Worm (Caenorhabditis elegans): ENCODE results near the gene K10G9.2.

The K10G9.2 gene

ce11 chrIII:10254583-10254982 lies 31.1 kb upstream of the K10G9.2 start, which contains the start of gene R01H10.4:
TSS of gene R01H10.4 (plus strand) at chrIII:10254818.
- no peak for TF ChIP-seq flt-1 (GFP tag; IDR thresholded peaks at IDR 0.05)
- no peak for TF ChIP-seq ztf-29 (GFP tag; IDR thresholded peaks at IDR 0.05)

- no peak for TF ChIP-seq klf-2 (GFP tag; conservative IDR thresholded peaks at IDR 0.05)
- TF ChIP-seq cog-1 (tag; optimal IDR thresholded peaks at IDR 0.05): no peak
- TF ChIP-seq ztf-23 (GFP tag; IDR thresholded peaks at IDR 0.05): no peak
- no peak for TF ChIP-seq tab-1 (GFP tag; IDR thresholded peaks at IDR 0.05)
- TF ChIP-seq ref-1 (GFP tag; conservative IDR thresholded peaks at IDR 0.05): no peak
- TF ChIP-seq med-1 (GFP tag; optimal IDR thresholded peaks at IDR 0.05; ENCODE audit: insufficient read depth): no peak
- no peak for TF ChIP-seq T22C8.4 (GFP tag; IDR thresholded peaks at IDR 0.05)
- TF ChIP-seq flt-1 (GFP tag; IDR thresholded peaks at IDR 0.05): no peak
- no peak for TF ChIP-seq ztf-29 (GFP tag; IDR thresholded peaks at IDR 0.05)
Measured at ce11 chrIII:10258641-10259040, 27.1 kb upstream of the K10G9.2 start, which contains the start of gene rip-1. TSS of gene rip-1 (minus strand) at chrIII:10258741.

ce11 chrIII:10261256-10261655 lies 24.5 kb upstream of the K10G9.2 start:
- TF ChIP-seq klf-2 (GFP tag; conservative IDR thresholded peaks at IDR 0.05) (no peak), ztf-23 (GFP tag; IDR thresholded peaks at IDR 0.05) (no peak), flt-1 (GFP tag; IDR thresholded peaks at IDR 0.05) (no peak)

- TF ChIP-seq T22C8.4 (GFP tag; IDR thresholded peaks at IDR 0.05) (no peak), ztf-29 (GFP tag; IDR thresholded peaks at IDR 0.05) (no peak), ref-1 (GFP tag; conservative IDR thresholded peaks at IDR 0.05) (no peak), cog-1 (tag; optimal IDR thresholded peaks at IDR 0.05) (no peak), flt-1 (GFP tag; IDR thresholded peaks at IDR 0.05) (no peak), ztf-23 (GFP tag; IDR thresholded peaks at IDR 0.05) (no peak)
Measured at ce11 chrIII:10261682-10262081, 24.0 kb upstream of the K10G9.2 start, which contains the start of gene bbs-5. TSS of gene bbs-5 (minus strand) at chrIII:10261782.

- 0 out of 2 replicates have a peak, but pooled peaks have one; percentile 11 for TF ChIP-seq T22C8.4 (GFP tag; IDR thresholded peaks at IDR 0.05)
Measured at ce11 chrIII:10266824-10267223, 18.9 kb upstream of the K10G9.2 start, which contains the start of gene inpp-4B. TSS of gene inpp-4B (minus strand) at chrIII:10266877.

- TF ChIP-seq ztf-23 (GFP tag; IDR thresholded peaks at IDR 0.05): peak; percentile 91
- peak; percentile 54; the same call in 1 of the 2 replicates for TF ChIP-seq ref-1 (GFP tag; conservative IDR thresholded peaks at IDR 0.05)
- TF ChIP-seq cog-1 (tag; optimal IDR thresholded peaks at IDR 0.05): no peak
- TF ChIP-seq tab-1 (GFP tag; IDR thresholded peaks at IDR 0.05): 0 out of 2 replicates have a peak, but pooled peaks have one; percentile 19
- TF ChIP-seq flt-1 (GFP tag; IDR thresholded peaks at IDR 0.05): peak; percentile 85
- TF ChIP-seq klf-2 (GFP tag; conservative IDR thresholded peaks at IDR 0.05): peak; percentile 86
- TF ChIP-seq ztf-29 (GFP tag; IDR thresholded peaks at IDR 0.05): peak; percentile 15; the same call in 1 of the 2 replicates
- no peak for TF ChIP-seq med-1 (GFP tag; optimal IDR thresholded peaks at IDR 0.05; ENCODE audit: insufficient read depth)
- TF ChIP-seq T22C8.4 (GFP tag; IDR thresholded peaks at IDR 0.05): peak; percentile 21; the same call in 1 of the 2 replicates
Measured at ce11 chrIII:10270778-10271307, 14.9 kb upstream of the K10G9.2 start, which contains the start of gene cnk-1. TSS of gene cnk-1 (plus strand) at chrIII:10271257.

ce11 chrIII:10271807-10272206 lies 13.9 kb upstream of the K10G9.2 start:
- TF ChIP-seq flt-1 (GFP tag; IDR thresholded peaks at IDR 0.05) (no peak), ztf-23 (GFP tag; IDR thresholded peaks at IDR 0.05) (no peak), T22C8.4 (GFP tag; IDR thresholded peaks at IDR 0.05) (no peak), klf-2 (GFP tag; conservative IDR thresholded peaks at IDR 0.05) (no peak), ztf-29 (GFP tag; IDR thresholded peaks at IDR 0.05) (no peak), cog-1 (tag; optimal IDR thresholded peaks at IDR 0.05) (no peak), ref-1 (GFP tag; conservative IDR thresholded peaks at IDR 0.05) (no peak), tab-1 (GFP tag; IDR thresholded peaks at IDR 0.05) (no peak), med-1 (GFP tag; optimal IDR thresholded peaks at IDR 0.05; ENCODE audit: insufficient read depth) (no peak)

ce11 chrIII:10278826-10279225 lies 6.9 kb upstream of the K10G9.2 start, which contains the start of gene pad-2:
TSS of gene pad-2 (plus strand) at chrIII:10279126.
- TF ChIP-seq tab-1 (GFP tag; IDR thresholded peaks at IDR 0.05): no peak
- TF ChIP-seq cog-1 (tag; optimal IDR thresholded peaks at IDR 0.05): no peak
- no peak for TF ChIP-seq ztf-29 (GFP tag; IDR thresholded peaks at IDR 0.05)
- TF ChIP-seq flt-1 (GFP tag; IDR thresholded peaks at IDR 0.05): no peak
- TF ChIP-seq ref-1 (GFP tag; conservative IDR thresholded peaks at IDR 0.05): no peak

ce11 chrIII:10284214-10284613 lies 1.5 kb upstream of the K10G9.2 start:
- TF ChIP-seq klf-2 (GFP tag; conservative IDR thresholded peaks at IDR 0.05): no peak
- TF ChIP-seq cog-1 (tag; optimal IDR thresholded peaks at IDR 0.05): peak; percentile 37

ce11 chrIII:10289790-10290189 lies 4.1 kb downstream of the K10G9.2 start:
- no peak for TF ChIP-seq ztf-29 (GFP tag; IDR thresholded peaks at IDR 0.05)

ce11 chrIII:10290541-10290940 lies 4.8 kb downstream of the K10G9.2 start:
- TF ChIP-seq tab-1 (GFP tag; IDR thresholded peaks at IDR 0.05): no peak
- TF ChIP-seq T22C8.4 (GFP tag; IDR thresholded peaks at IDR 0.05): no peak
- TF ChIP-seq ztf-23 (GFP tag; IDR thresholded peaks at IDR 0.05): no peak
- TF ChIP-seq ztf-29 (GFP tag; IDR thresholded peaks at IDR 0.05): no peak
- no peak for TF ChIP-seq flt-1 (GFP tag; IDR thresholded peaks at IDR 0.05)
- no peak for TF ChIP-seq cog-1 (tag; optimal IDR thresholded peaks at IDR 0.05)
